Fruit fly (Drosophila melanogaster): ENCODE measurements around the gene CG17375.

CG17375 gene

dm6 chr2L:6787029-6787972, 18.3 kb downstream of the CG17375 start (continued):
- peak; percentile 97 for TF ChIP-seq CG9609 (GFP tag; optimal IDR thresholded peaks at IDR 0.05)
- peak; percentile 94 for TF ChIP-seq luna (GFP tag; optimal IDR thresholded peaks at IDR 0.05)
- TF ChIP-seq Abd-B (GFP tag; optimal IDR thresholded peaks at IDR 0.05) = peak; percentile 96
- TF ChIP-seq CG7372 (GFP tag; IDR thresholded peaks at IDR 0.05) = peak; percentile 92
- peak; percentile 49 to 72 for TF ChIP-seq insv (GFP tag; optimal IDR thresholded peaks at IDR 0.05)
- peak; percentile 90 for TF ChIP-seq ATbp (GFP tag; optimal IDR thresholded peaks at IDR 0.05)
- TF ChIP-seq Tbp (GFP tag; optimal IDR thresholded peaks at IDR 0.05) = no peak
- TF ChIP-seq onecut (GFP tag; IDR thresholded peaks at IDR 0.05) = peak; percentile 68
- TF ChIP-seq corto (GFP tag; optimal IDR thresholded peaks at IDR 0.05) = peak; percentile 5
- TF ChIP-seq chif (GFP tag; optimal IDR thresholded peaks at IDR 0.05) = peak; percentile 92 to 96
- TF ChIP-seq odd (GFP tag; optimal IDR thresholded peaks at IDR 0.05) = peak; percentile 96
- TF ChIP-seq amos (GFP tag; IDR thresholded peaks at IDR 0.05; ENCODE audit: partially characterized antibody) = peak; percentile 45; the same call in 1 of the 2 replicates
- TF ChIP-seq sens (GFP tag) = peak; percentile 100
- TF ChIP-seq Hr39 (optimal IDR thresholded peaks at IDR 0.05) = no peak
- peak; percentile 93 for TF ChIP-seq crc (GFP tag; optimal IDR thresholded peaks at IDR 0.05)
- peak in 1 of 2 experiments; percentile 96 for TF ChIP-seq Hr78 (GFP tag; optimal IDR thresholded peaks at IDR 0.05)
- peak; percentile 64 for TF ChIP-seq oc (tag; optimal IDR thresholded peaks at IDR 0.05)
- TF ChIP-seq CG16815 (GFP tag; optimal IDR thresholded peaks at IDR 0.05) = peak; percentile 92
- peak; percentile 78 for TF ChIP-seq Spps (tag; optimal IDR thresholded peaks at IDR 0.05)
- peak; percentile 70 for TF ChIP-seq nom (GFP tag; optimal IDR thresholded peaks at IDR 0.05)
- peak; percentile 65 for TF ChIP-seq CG43689 (GFP tag; IDR thresholded peaks at IDR 0.05)
- peak; percentile 78 for TF ChIP-seq Dbx (GFP tag; IDR thresholded peaks at IDR 0.05)
- peak; percentile 86 for TF ChIP-seq trem (tag; optimal IDR thresholded peaks at IDR 0.05)
- peak; percentile 65; the same call in 1 of the 2 replicates for TF ChIP-seq dimm (GFP tag; IDR thresholded peaks at IDR 0.05)
- peak; percentile 92 for TF ChIP-seq CG15601 (tag; optimal IDR thresholded peaks at IDR 0.05)
- TF ChIP-seq vvl (GFP tag; IDR thresholded peaks at IDR 0.05) = peak; percentile 93
- TF ChIP-seq row (GFP tag; IDR thresholded peaks at IDR 0.05) = peak; percentile 92
- TF ChIP-seq vfl (GFP tag; optimal IDR thresholded peaks at IDR 0.05) = peak; percentile 91
- peak; percentile 92 for TF ChIP-seq Hand (GFP tag; optimal IDR thresholded peaks at IDR 0.05)

- no peak for TF ChIP-seq CG10959 (GFP tag; IDR thresholded peaks at IDR 0.05)
- no peak for TF ChIP-seq nerfin-2 (GFP tag; IDR thresholded peaks at IDR 0.05; ENCODE audit: partially characterized antibody)
- peak; percentile 75 for TF ChIP-seq HLHmδ (GFP tag; optimal IDR thresholded peaks at IDR 0.05)
- TF ChIP-seq sim (GFP tag; IDR thresholded peaks at IDR 0.05) = no peak
- TF ChIP-seq CG8944 (GFP tag; optimal IDR thresholded peaks at IDR 0.05) = no peak
- TF ChIP-seq CG14965 (GFP tag; optimal IDR thresholded peaks at IDR 0.05; ENCODE audit: borderline replicate concordance) = no peak
- no peak for TF ChIP-seq emc (GFP tag; optimal IDR thresholded peaks at IDR 0.05)
- no peak for TF ChIP-seq stwl (tag; optimal IDR thresholded peaks at IDR 0.05)
- TF ChIP-seq bbx (GFP tag; IDR thresholded peaks at IDR 0.05; ENCODE audit: partially characterized antibody) = peak; percentile 69
- 0 out of 3 replicates have a peak, but pooled peaks have one; percentile 12 for TF ChIP-seq mld (GFP tag; IDR thresholded peaks at IDR 0.05; ENCODE audit: partially characterized antibody)
- TF ChIP-seq ERR (GFP tag; optimal IDR thresholded peaks at IDR 0.05) = no peak
- TF ChIP-seq CG8290 (GFP tag; optimal IDR thresholded peaks at IDR 0.05) = no peak
- TF ChIP-seq CG8290 (tag; optimal IDR thresholded peaks at IDR 0.05) = peak in 1 of 2 experiments; percentile 28
- no peak for TF ChIP-seq kah (GFP tag; optimal IDR thresholded peaks at IDR 0.05)
- no peak for TF ChIP-seq B-H2 (GFP tag; optimal IDR thresholded peaks at IDR 0.05)
- no peak for TF ChIP-seq psq (GFP tag; optimal IDR thresholded peaks at IDR 0.05)
- no peak for TF ChIP-seq CG10654 (GFP tag; optimal IDR thresholded peaks at IDR 0.05)
- no peak for TF ChIP-seq Camta (GFP tag; optimal IDR thresholded peaks at IDR 0.05)
- TF ChIP-seq hb (GFP tag; IDR thresholded peaks at IDR 0.05; ENCODE audit: partially characterized antibody) = 0 out of 3 replicates have a peak, but pooled peaks have one; percentile 28
- TF ChIP-seq Bgb (GFP tag; IDR thresholded peaks at IDR 0.05; ENCODE audit: partially characterized antibody) = peak; percentile 63; the same call in 1 of the 2 replicates
- TF ChIP-seq MESR4 (GFP tag; optimal IDR thresholded peaks at IDR 0.05) = no peak
Observed at dm6 chr2L:6786674-6787028, 18.9 kb downstream of the CG17375 start, which contains the start of gene nrv1. Gene nrv1, minus strand, starts transcription at chr2L:6786861.
